Worm (Caenorhabditis elegans) whole organism, L4 larva: Measurements from ENCODE around the gene H17B01.5.

ENCODE experiments used
- aly-2 ChIP-seq: sonication (generic microtip); optimal IDR thresholded peaks from 2 replicates; lab custom pipeline; 2018; ENCODE audit warnings: missing biosample characterization, missing genetic modification characterization
- ces-1 ChIP-seq: fragments of 150-350 bp; sonication (generic microtip); optimal IDR thresholded peaks from 4 replicates; lab custom pipeline; 2014; ENCODE audit warnings: missing biosample characterization, missing genetic modification reagents, missing genetic modification characterization
- dve-1 ChIP-seq: sonication (generic microtip); optimal IDR thresholded peaks from 2 replicates; lab custom pipeline; 2017; ENCODE audit warnings: antibody characterized with exemption, mild to moderate bottlenecking, missing genetic modification characterization, missing compliant biosample characterization; ENCODE audit not compliant: insufficient read depth
- lin-15B ChIP-seq: fragments of 150-350 bp; sonication (generic microtip); optimal IDR thresholded peaks from 3 replicates; lab custom pipeline; 2014; ENCODE audit warnings: missing biosample characterization, missing genetic modification characterization
- lsy-2 ChIP-seq, 2 experiments: fragments of 150-350 bp in 1 of 2; sonication (generic microtip) in 1 of 2; optimal IDR thresholded peaks; 2 replicates each; lab custom pipeline; 2014 to 2017; ENCODE audit warnings: missing biosample characterization in 2 of 2, missing genetic modification characterization in 2 of 2
- madf-5 ChIP-seq, 2 experiments: fragments of 200-800 bp; sonication (Bioruptor generic); IDR thresholded peaks; 2 replicates each; pipeline ENCODE4 v1.3.6; 2022; ENCODE audit warnings: missing compliant biosample characterization in 2 of 2, missing genetic modification characterization in 2 of 2
- nhr-102 ChIP-seq: sonication (generic microtip); optimal IDR thresholded peaks from 2 replicates; lab custom pipeline; 2016; ENCODE audit warnings: mild to moderate bottlenecking, missing genetic modification characterization, moderate library complexity, missing compliant biosample characterization
- nhr-25 ChIP-seq: sonication (generic microtip); optimal IDR thresholded peaks from 2 replicates; lab custom pipeline; 2017; ENCODE audit warnings: missing genetic modification characterization, mild to moderate bottlenecking, missing compliant biosample characterization, antibody characterized with exemption, moderate library complexity, borderline replicate concordance; ENCODE audit not compliant: insufficient read depth
- nhr-42 ChIP-seq: fragments of 200-800 bp; sonication (Bioruptor generic); IDR thresholded peaks from 2 replicates; pipeline ENCODE4 v1.3.6; 2022; ENCODE audit warnings: missing genetic modification characterization, missing compliant biosample characterization
- rbr-2 ChIP-seq: sonication (generic microtip); optimal IDR thresholded peaks from 2 replicates; lab custom pipeline; 2016; ENCODE audit warnings: missing genotype, missing genetic modification characterization, missing compliant biosample characterization
- snpc-4 ChIP-seq: fragments of 150-350 bp; optimal IDR thresholded peaks from 2 replicates; lab custom pipeline; 2014; ENCODE audit warnings: missing biosample characterization, missing genetic modification characterization
- tag-97 ChIP-seq: fragments of 200-800 bp; sonication (Bioruptor generic); IDR thresholded peaks from 2 replicates; pipeline ENCODE4 v1.3.6; 2022; ENCODE audit warnings: missing genetic modification characterization, missing compliant biosample characterization
- unc-62 ChIP-seq, 3 experiments: fragments of 150-350 bp in 1 of 3; sonication (generic microtip); optimal IDR thresholded peaks in 2 of 3; peaks in 1 of 3; 1 replicate in 1 of 3; 2 replicates in 2 of 3; lab custom pipeline; 2014 to 2017; ENCODE audit warnings: missing biosample characterization in 3 of 3, missing genetic modification characterization in 3 of 3, missing genetic modification reagents in 3 of 3, missing genotype in 1 of 3
- ztf-11 ChIP-seq: fragments of 150-350 bp; optimal IDR thresholded peaks from 2 replicates; lab custom pipeline; 2014; ENCODE audit warnings: missing biosample characterization, missing genetic modification characterization

DNA sequence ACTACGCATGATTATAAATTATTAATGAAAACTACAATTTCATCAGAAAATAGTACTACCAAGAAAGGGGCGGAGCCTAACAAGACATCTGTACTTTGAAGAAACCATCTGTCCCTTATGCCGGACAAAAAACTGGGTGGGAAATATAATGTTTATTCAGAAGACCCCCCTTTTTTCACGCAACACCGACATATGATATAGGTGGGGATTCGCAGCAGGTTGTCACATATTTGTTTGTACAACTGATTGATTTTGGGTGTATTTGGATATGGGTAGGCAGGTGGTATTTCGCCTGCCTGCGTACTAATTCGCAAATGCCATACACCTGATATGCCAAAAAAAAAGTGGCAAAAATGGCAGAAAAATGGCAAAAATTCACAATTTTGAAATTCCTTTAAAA, 49.7 kb downstream of the H17B01.5 start, which contains the start of gene Y51H7C.10:
- TF ChIP-seq rbr-2 (no peak), ztf-11 (no peak), madf-5 (GFP tag; IDR thresholded peaks at IDR 0.05; lab: Robert Waterston, UW) (no peak), nhr-25 (tag; lab: Kevin White, UChicago) (no peak), unc-62 (GFP tag; optimal IDR thresholded peaks at IDR 0.05 in 1 of 2; lab: Kevin White, UChicago) (no peak), unc-62 (tag; optimal IDR thresholded peaks at IDR 0.05; lab: Kevin White, UChicago) (no peak), tag-97 (GFP tag; lab: Robert Waterston, UW) (no peak), aly-2 (no peak), snpc-4 (tag; lab: Kevin White, UChicago) (no peak), lsy-2 (tag; optimal IDR thresholded peaks at IDR 0.05; lab: Kevin White, UChicago) (no peak), dve-1 (tag; lab: Kevin White, UChicago) (no peak), ces-1 (GFP tag; lab: Kevin White, UChicago) (no peak), nhr-42 (GFP tag; lab: Robert Waterston, UW) (no peak), lin-15B (tag; lab: Kevin White, UChicago) (no peak), nhr-102 (tag; lab: Kevin White, UChicago) (no peak)
